Fruit fly (Drosophila melanogaster): ENCODE data around the gene CG6028.

- TF ChIP-seq EcR (GFP tag; optimal IDR thresholded peaks at IDR 0.05) (no peak), psq (optimal IDR thresholded peaks at IDR 0.05) (no peak), Dll (optimal IDR thresholded peaks at IDR 0.05) (no peak), usp (GFP tag; optimal IDR thresholded peaks at IDR 0.05) (no peak), CG8478 (optimal IDR thresholded peaks at IDR 0.05) (no peak), pan (optimal IDR thresholded peaks at IDR 0.05) (no peak)
These were observed 37.8 kb downstream of the CG6028 start for dm6 chr3R:21987546-21987945.

All from whole organism.